Worm (Caenorhabditis elegans) whole organism, late embryonic: ENCODE results near the gene prx-6.

Experiments
- K02D7.2 ChIP-seq: sonication (generic microtip); optimal IDR thresholded peaks from 2 replicates; lab custom pipeline; 2017; ENCODE audit warnings: mild to moderate bottlenecking, missing genetic modification characterization, missing compliant biosample characterization
- ceh-2 ChIP-seq: sonication (generic microtip); optimal IDR thresholded peaks from 2 replicates; lab custom pipeline; 2016; ENCODE audit warnings: missing genotype, missing genetic modification characterization, missing compliant biosample characterization
- ceh-22 ChIP-seq: sonication (generic microtip); optimal IDR thresholded peaks from 2 replicates; lab custom pipeline; 2017; ENCODE audit warnings: missing biosample characterization, missing genetic modification characterization
- ceh-31 ChIP-seq: sonication (generic microtip); optimal IDR thresholded peaks from 2 replicates; lab custom pipeline; 2016; ENCODE audit warnings: missing genetic modification characterization, missing compliant biosample characterization
- dmd-4 ChIP-seq: sonication (generic microtip); optimal IDR thresholded peaks from 2 replicates; lab custom pipeline; 2016; ENCODE audit warnings: borderline replicate concordance, missing genetic modification characterization, missing compliant biosample characterization
- ets-4 ChIP-seq: sonication (generic microtip); optimal IDR thresholded peaks from 2 replicates; lab custom pipeline; 2016; ENCODE audit warnings: missing genetic modification characterization, missing compliant biosample characterization
- nhr-11 ChIP-seq: fragments of 150-350 bp; optimal IDR thresholded peaks from 2 replicates; lab custom pipeline; 2014; ENCODE audit warnings: missing biosample characterization, missing genetic modification characterization
- pag-3 ChIP-seq: sonication (generic microtip); optimal IDR thresholded peaks from 2 replicates; lab custom pipeline; 2016; ENCODE audit warnings: missing compliant biosample characterization, missing genetic modification characterization, borderline replicate concordance
- tbx-7 ChIP-seq: sonication (generic microtip); optimal IDR thresholded peaks from 2 replicates; lab custom pipeline; 2016; ENCODE audit warnings: missing genotype, missing genetic modification characterization, missing compliant biosample characterization
- unc-3 ChIP-seq, 2 experiments: fragments of 200-800 bp in 1 of 2; sonication (Bioruptor generic) in 1 of 2; sonication (generic microtip) in 1 of 2; conservative IDR thresholded peaks in 1 of 2; optimal IDR thresholded peaks in 1 of 2; 2 replicates each; pipeline versions ENCODE4 v1.3.6 to Lab custom; 2016 to 2022; ENCODE audit warnings: missing compliant biosample characterization in 2 of 2, missing genetic modification characterization in 2 of 2, missing genetic modification reagents in 1 of 2
- unc-55 ChIP-seq: sonication (generic microtip); optimal IDR thresholded peaks from 2 replicates; lab custom pipeline; 2017; ENCODE audit warnings: missing biosample characterization, missing genetic modification reagents, missing genetic modification characterization

DNA sequence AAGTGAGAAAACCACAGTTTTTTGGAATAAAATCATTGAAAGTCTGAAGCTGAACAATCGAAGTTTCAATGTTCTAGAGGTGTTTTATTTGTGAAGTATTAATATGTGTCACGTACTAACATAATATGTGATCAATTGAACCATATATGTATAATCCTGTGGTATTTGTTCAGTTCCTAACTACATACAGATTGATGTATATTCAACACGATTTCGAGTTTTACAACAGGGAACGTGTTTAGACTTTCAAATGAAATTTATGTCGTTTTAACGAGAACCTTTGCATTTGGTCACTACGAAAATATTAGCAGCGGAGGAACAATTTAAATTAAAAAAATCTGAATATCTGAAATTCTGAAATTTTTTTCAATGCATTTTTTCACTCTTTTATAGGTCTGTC, 45.4 kb downstream of the prx-6 start, which contains the start of gene K03B4.8:
- no peak for TF ChIP-seq pag-3 (tag; lab: Kevin White, UChicago)
- no peak for TF ChIP-seq ceh-2 (tag; lab: Kevin White, UChicago)
- TF ChIP-seq ceh-22 (tag; lab: Kevin White, UChicago) = no peak
- no peak for TF ChIP-seq dmd-4 (tag; lab: Kevin White, UChicago)
- TF ChIP-seq unc-55 (GFP tag; lab: Kevin White, UChicago) = no peak
- TF ChIP-seq ceh-31 = no peak
- no peak for TF ChIP-seq ets-4 (tag; lab: Kevin White, UChicago)
- no peak for TF ChIP-seq nhr-11
- TF ChIP-seq tbx-7 (tag; lab: Kevin White, UChicago) = no peak
- TF ChIP-seq K02D7.2 (tag; lab: Kevin White, UChicago) = no peak
- TF ChIP-seq unc-3 (GFP tag; conservative IDR thresholded peaks at IDR 0.05; lab: Robert Waterston, UW) = no peak
- TF ChIP-seq unc-3 (tag; optimal IDR thresholded peaks at IDR 0.05; lab: Kevin White, UChicago) = no peak
